Worm (Caenorhabditis elegans) whole organism, L4 larva: ENCODE data around the gene tba-7.

Source experiments
- F10B5.3 ChIP-seq: sonication (generic microtip); optimal IDR thresholded peaks from 2 replicates; lab custom pipeline; 2016; ENCODE audit warnings: mild to moderate bottlenecking, missing genetic modification characterization, missing compliant biosample characterization
- F26F4.8 ChIP-seq: fragments of 200-800 bp; sonication (Bioruptor generic); conservative IDR thresholded peaks from 2 replicates; pipeline ENCODE4 v1.3.6; 2022; ENCODE audit warnings: missing genetic modification characterization, missing compliant biosample characterization
- F49E8.2 ChIP-seq: sonication (generic microtip); optimal IDR thresholded peaks from 2 replicates; lab custom pipeline; 2016; ENCODE audit warnings: missing compliant biosample characterization, mild to moderate bottlenecking, missing genetic modification characterization, borderline replicate concordance
- R02D3.7 ChIP-seq: fragments of 150-350 bp; sonication (generic microtip); optimal IDR thresholded peaks from 3 replicates; lab custom pipeline; 2014; ENCODE audit warnings: missing biosample characterization, missing genetic modification characterization
- aly-2 ChIP-seq: sonication (generic microtip); optimal IDR thresholded peaks from 2 replicates; lab custom pipeline; 2018; ENCODE audit warnings: missing biosample characterization, missing genetic modification characterization
- attf-4 ChIP-seq: sonication (generic microtip); optimal IDR thresholded peaks from 3 replicates; lab custom pipeline; 2017; ENCODE audit warnings: missing biosample characterization, missing genetic modification characterization
- ceh-20 ChIP-seq: fragments of 200-800 bp; sonication (Bioruptor generic); IDR thresholded peaks from 2 replicates; pipeline ENCODE4 v1.3.6; 2022; ENCODE audit warnings: missing genetic modification reagents, missing genetic modification characterization, missing compliant biosample characterization
- ceh-82 ChIP-seq: sonication (generic microtip); optimal IDR thresholded peaks from 2 replicates; lab custom pipeline; 2017; ENCODE audit warnings: missing biosample characterization, missing genetic modification characterization
- ces-1 ChIP-seq: fragments of 150-350 bp; sonication (generic microtip); optimal IDR thresholded peaks from 4 replicates; lab custom pipeline; 2014; ENCODE audit warnings: missing biosample characterization, missing genetic modification reagents, missing genetic modification characterization
- daf-8 ChIP-seq: fragments of 200-800 bp; sonication (Bioruptor generic); IDR thresholded peaks from 2 replicates; pipeline ENCODE4 v1.3.6; 2022; ENCODE audit warnings: missing genetic modification characterization, missing compliant biosample characterization
- dpl-1 ChIP-seq: fragments of 150-350 bp; optimal IDR thresholded peaks from 2 replicates; lab custom pipeline; 2014; ENCODE audit warnings: missing biosample characterization, missing genetic modification reagents, missing genetic modification characterization
- egl-43 ChIP-seq: fragments of 200-800 bp; sonication (Bioruptor generic); IDR thresholded peaks from 2 replicates; pipeline ENCODE4 v1.3.6; 2022; ENCODE audit warnings: missing genetic modification reagents, missing genetic modification characterization, missing compliant biosample characterization
- hlh-11 ChIP-seq: fragments of 200-800 bp; sonication (Bioruptor generic); optimal IDR thresholded peaks from 2 replicates; lab custom pipeline; 2018; ENCODE audit warnings: mild to moderate bottlenecking, missing genetic modification characterization, missing compliant biosample characterization
- hlh-30 ChIP-seq: sonication (generic microtip); optimal IDR thresholded peaks from 2 replicates; lab custom pipeline; 2017; ENCODE audit warnings: antibody characterized with exemption, mild to moderate bottlenecking, missing genetic modification characterization, missing compliant biosample characterization; ENCODE audit not compliant: insufficient read depth
- hmg-1.1 ChIP-seq: fragments of 200-800 bp; sonication (Bioruptor generic); IDR thresholded peaks from 2 replicates; pipeline ENCODE4 v1.3.6; 2022; ENCODE audit warnings: missing genetic modification reagents, missing genetic modification characterization, missing compliant biosample characterization
- jun-1 ChIP-seq: fragments of 150-350 bp; optimal IDR thresholded peaks from 2 replicates; lab custom pipeline; 2014; ENCODE audit warnings: missing biosample characterization, missing genetic modification reagents, missing genetic modification characterization
- lim-7 ChIP-seq: fragments of 200-800 bp; sonication (Bioruptor generic); IDR thresholded peaks from 2 replicates; pipeline ENCODE4 v1.3.6; 2022; ENCODE audit warnings: missing genetic modification characterization, missing compliant biosample characterization
- lir-3 ChIP-seq: sonication (generic microtip); optimal IDR thresholded peaks from 2 replicates; lab custom pipeline; 2016; ENCODE audit warnings: mild to moderate bottlenecking, missing genetic modification characterization, missing compliant biosample characterization
- mxl-2 ChIP-seq: fragments of 200-800 bp; sonication (Bioruptor generic); conservative IDR thresholded peaks from 2 replicates; pipeline ENCODE4 v1.3.6; 2022; ENCODE audit warnings: missing genetic modification reagents, missing genetic modification characterization, missing compliant biosample characterization
- nhr-102 ChIP-seq: sonication (generic microtip); optimal IDR thresholded peaks from 2 replicates; lab custom pipeline; 2016; ENCODE audit warnings: mild to moderate bottlenecking, missing genetic modification characterization, moderate library complexity, missing compliant biosample characterization
- nhr-28 ChIP-seq: fragments of 150-350 bp; optimal IDR thresholded peaks from 2 replicates; lab custom pipeline; 2014; ENCODE audit warnings: missing biosample characterization, missing genetic modification characterization
- nhr-48 ChIP-seq: sonication (generic microtip); optimal IDR thresholded peaks from 2 replicates; lab custom pipeline; 2016; ENCODE audit warnings: mild to moderate bottlenecking, missing genetic modification characterization, missing compliant biosample characterization
- nhr-76 ChIP-seq: fragments of 150-350 bp; optimal IDR thresholded peaks from 2 replicates; lab custom pipeline; 2014; ENCODE audit warnings: missing biosample characterization, missing genetic modification characterization
- nhr-77 ChIP-seq: fragments of 150-350 bp; optimal IDR thresholded peaks from 2 replicates; lab custom pipeline; 2014; ENCODE audit warnings: missing biosample characterization, missing genetic modification characterization
- pha-4 ChIP-seq, 2 experiments: fragments of 150-350 bp in 1 of 2; fragments of 200-800 bp in 1 of 2; sonication (Bioruptor generic) in 1 of 2; IDR thresholded peaks in 1 of 2; optimal IDR thresholded peaks in 1 of 2; 2 replicates each; pipeline versions ENCODE4 v1.3.6 to Lab custom; 2014 to 2022; ENCODE audit warnings: missing genetic modification characterization in 2 of 2, missing genetic modification reagents in 2 of 2, missing biosample characterization in 1 of 2, missing compliant biosample characterization in 1 of 2
- php-3 ChIP-seq: fragments of 200-800 bp; sonication (Bioruptor generic); IDR thresholded peaks from 2 replicates; pipeline ENCODE4 v1.3.6; 2022; ENCODE audit warnings: missing genetic modification reagents, missing genetic modification characterization, missing compliant biosample characterization
- pqm-1 ChIP-seq: sonication (generic microtip); optimal IDR thresholded peaks from 2 replicates; lab custom pipeline; 2017; ENCODE audit warnings: missing biosample characterization, missing genetic modification characterization
- skn-1 ChIP-seq: fragments of 150-350 bp; optimal IDR thresholded peaks from 2 replicates; lab custom pipeline; 2014; ENCODE audit warnings: missing biosample characterization, missing genetic modification characterization
- snpc-1.2 ChIP-seq: fragments of 200-800 bp; sonication (Bioruptor generic); IDR thresholded peaks from 2 replicates; pipeline ENCODE4 v1.3.6; 2022; ENCODE audit warnings: missing genetic modification reagents, missing genetic modification characterization, missing compliant biosample characterization
- snpc-4 ChIP-seq: fragments of 150-350 bp; optimal IDR thresholded peaks from 2 replicates; lab custom pipeline; 2014; ENCODE audit warnings: missing biosample characterization, missing genetic modification characterization
- spr-1 ChIP-seq: sonication (generic microtip); optimal IDR thresholded peaks from 2 replicates; lab custom pipeline; 2016; ENCODE audit warnings: mild to moderate bottlenecking, missing genetic modification characterization, missing compliant biosample characterization
- unc-39 ChIP-seq: sonication (generic microtip); optimal IDR thresholded peaks from 2 replicates; lab custom pipeline; 2017; ENCODE audit warnings: missing biosample characterization, missing genetic modification characterization
- vab-7 ChIP-seq: fragments of 200-800 bp; sonication (Bioruptor generic); IDR thresholded peaks from 2 replicates; pipeline ENCODE4 v1.3.6; 2022; ENCODE audit warnings: missing genetic modification reagents, missing genetic modification characterization, missing compliant biosample characterization
- zfp-2 ChIP-seq: sonication (generic microtip); optimal IDR thresholded peaks from 2 replicates; lab custom pipeline; 2016; ENCODE audit warnings: mild to moderate bottlenecking, missing genetic modification characterization, missing compliant biosample characterization
- zip-11 ChIP-seq: fragments of 200-800 bp; sonication (Bioruptor generic); IDR thresholded peaks from 2 replicates; pipeline ENCODE4 v1.3.6; 2022; ENCODE audit warnings: missing genetic modification characterization, missing compliant biosample characterization
- ztf-7 ChIP-seq: fragments of 150-350 bp; optimal IDR thresholded peaks from 2 replicates; lab custom pipeline; 2014; ENCODE audit warnings: missing biosample characterization, missing genetic modification characterization

tba-7 gene

ce11 chrIII:11371688-11372087 is at the start of gene tba-7:
tba-7 (minus strand) TSS chrIII:11371788.
- TF ChIP-seq vab-7 (GFP tag; lab: Robert Waterston, UW) (no peak), pha-4 (GFP tag; IDR thresholded peaks at IDR 0.05; lab: Robert Waterston, UW) (no peak), pha-4 (tag; optimal IDR thresholded peaks at IDR 0.05; lab: Kevin White, UChicago) (no peak), F26F4.8 (GFP tag; lab: Robert Waterston, UW) (no peak), spr-1 (tag; lab: Kevin White, UChicago) (no peak), nhr-77 (no peak), hlh-11 (tag; lab: Kevin White, UChicago) (no peak), unc-39 (tag; lab: Kevin White, UChicago) (no peak), pqm-1 (no peak), egl-43 (GFP tag; lab: Robert Waterston, UW) (no peak), mxl-2 (GFP tag; lab: Robert Waterston, UW) (no peak), hlh-30 (tag; lab: Kevin White, UChicago) (no peak), F10B5.3 (tag; lab: Kevin White, UChicago) (no peak), lir-3 (tag; lab: Kevin White, UChicago) (no peak), snpc-1.2 (GFP tag; lab: Robert Waterston, UW) (no peak), ceh-82 (tag; lab: Kevin White, UChicago) (no peak)

ce11 chrIII:11419551-11419950 is 48.0 kb upstream of the tba-7 start:
- 0 out of 2 replicates have a peak, but pooled peaks have one; percentile 20 for TF ChIP-seq lim-7 (GFP tag; lab: Robert Waterston, UW)
- TF ChIP-seq nhr-28 (tag; lab: Kevin White, UChicago) = no peak

- TF ChIP-seq nhr-48 (tag; lab: Kevin White, UChicago) (no peak), ceh-20 (GFP tag; lab: Robert Waterston, UW) (no peak), hmg-1.1 (no peak), jun-1 (no peak), ztf-7 (tag; lab: Kevin White, UChicago) (no peak), aly-2 (tag; lab: Kevin White, UChicago) (no peak), php-3 (GFP tag; lab: Robert Waterston, UW) (no peak), nhr-77 (no peak), nhr-102 (tag; lab: Kevin White, UChicago) (no peak), pha-4 (GFP tag; IDR thresholded peaks at IDR 0.05; lab: Robert Waterston, UW) (no peak), pha-4 (tag; optimal IDR thresholded peaks at IDR 0.05; lab: Kevin White, UChicago) (no peak)
Observed at ce11 chrIII:11410378-11410777, 38.8 kb upstream of the tba-7 start, which contains the start of gene twk-31. twk-31 (plus strand) TSS chrIII:11410678.

- TF ChIP-seq dpl-1 (GFP tag; lab: Kevin White, UChicago) = no peak
- no peak for TF ChIP-seq F49E8.2 (tag; lab: Kevin White, UChicago)
- no peak for TF ChIP-seq attf-4 (tag; lab: Kevin White, UChicago)
- no peak for TF ChIP-seq snpc-4 (tag; lab: Kevin White, UChicago)
- TF ChIP-seq nhr-76 (tag; lab: Kevin White, UChicago) = no peak
- TF ChIP-seq ces-1 = no peak
- TF ChIP-seq R02D3.7 = no peak
- no peak for TF ChIP-seq snpc-1.2 (GFP tag; lab: Robert Waterston, UW)
- TF ChIP-seq zfp-2 (tag; lab: Kevin White, UChicago) = no peak
- no peak for TF ChIP-seq skn-1 (tag; lab: Kevin White, UChicago)
- TF ChIP-seq daf-8 (GFP tag; lab: Robert Waterston, UW) = no peak
- TF ChIP-seq nhr-28 (tag; lab: Kevin White, UChicago) = no peak
- TF ChIP-seq zip-11 (GFP tag; lab: Robert Waterston, UW) = no peak
- TF ChIP-seq, all 104 proteins: peak for 0
Observed at ce11 chrIII:11405049-11405448, 33.5 kb upstream of the tba-7 start, which contains the start of gene Y47D3B.4. Y47D3B.4 (plus strand) TSS chrIII:11405349.
